Fruit fly (Drosophila melanogaster): ENCODE results near the gene CG32036.
A peak's percentile ranks its signal among the peaks of the same experiment; 100 is the strongest.

DNA sequence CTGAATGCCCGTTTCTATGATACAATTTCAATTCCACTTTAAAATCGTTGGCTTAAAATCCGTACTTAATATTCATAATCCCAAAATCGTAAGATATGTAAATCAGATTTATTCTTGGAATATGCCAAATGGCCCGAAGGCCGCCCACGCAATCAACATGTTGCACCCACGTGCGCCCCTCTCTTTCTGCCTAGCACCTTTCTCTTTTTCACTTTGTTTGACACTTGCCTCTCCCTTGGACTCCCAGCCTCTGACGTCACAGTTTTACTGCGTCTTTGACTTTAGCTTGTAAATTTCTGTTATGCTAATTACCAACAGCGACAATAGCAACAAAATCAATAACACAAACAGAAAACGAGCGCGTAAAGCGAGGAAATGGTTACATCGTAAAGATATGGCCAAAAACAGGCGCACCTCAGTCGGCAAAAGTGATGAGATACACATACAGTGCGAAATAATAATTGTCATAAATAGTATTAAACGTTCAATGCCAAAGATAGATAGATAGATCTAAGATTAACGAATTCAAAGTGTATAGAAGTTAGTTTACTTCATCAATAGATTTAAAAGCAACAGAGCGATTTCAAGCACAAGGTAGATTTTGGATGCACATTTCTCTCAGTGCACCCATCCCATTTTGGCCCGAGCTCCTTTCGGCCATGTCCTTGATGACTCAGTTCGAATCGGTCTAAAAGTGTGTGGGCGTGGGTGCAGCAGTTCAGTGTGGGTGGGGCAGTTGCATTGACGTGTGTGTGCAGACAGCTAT lies 14.7 kb upstream of the CG32036 start:
- no peak for TF ChIP-seq CG11617 (GFP tag; optimal IDR thresholded peaks at IDR 0.05)
- TF ChIP-seq Crg-1 (GFP tag; optimal IDR thresholded peaks at IDR 0.05), result no peak
- TF ChIP-seq CG12768 (GFP tag; optimal IDR thresholded peaks at IDR 0.05), result no peak
- no peak for TF ChIP-seq bab1 (GFP tag; optimal IDR thresholded peaks at IDR 0.05)
- no peak for TF ChIP-seq cic (GFP tag; optimal IDR thresholded peaks at IDR 0.05)
- TF ChIP-seq CG14711 (tag; optimal IDR thresholded peaks at IDR 0.05), result no peak
- TF ChIP-seq CG5204 (GFP tag; optimal IDR thresholded peaks at IDR 0.05), result no peak
- peak; percentile 32 for TF ChIP-seq CG33017 (tag; optimal IDR thresholded peaks at IDR 0.05)

All from whole organism, adult.